Fruit fly (Drosophila melanogaster): ENCODE results near the gene CLIP-190.

dm6 chr2L:17402493-17402892 is 18.0 kb downstream of the CLIP-190 start:
- TF ChIP-seq CG8301 (tag; optimal IDR thresholded peaks at IDR 0.05) (no peak), Pif1B (GFP tag; optimal IDR thresholded peaks at IDR 0.05) (no peak), CG34367 (tag; optimal IDR thresholded peaks at IDR 0.05) (no peak), fd96Ca (GFP tag; IDR thresholded peaks at IDR 0.05) (no peak), EcR (GFP tag; optimal IDR thresholded peaks at IDR 0.05) (no peak), CG8159 (tag; optimal IDR thresholded peaks at IDR 0.05) (no peak), CG13204 (GFP tag; optimal IDR thresholded peaks at IDR 0.05) (no peak)

All from whole organism, pupa.